Fruit fly (Drosophila melanogaster): ENCODE measurements around the gene CG7990.

Gene CG7990

dm6 chrX:19164726-19165125 is 37.1 kb downstream of the CG7990 start (continued):
- TF ChIP-seq CG1621 (tag; optimal IDR thresholded peaks at IDR 0.05) (no peak), Gug (GFP tag; IDR thresholded peaks at IDR 0.05) (no peak), Eip78C (GFP tag) (peak; percentile 80), CG8119 (GFP tag; IDR thresholded peaks at IDR 0.05) (no peak), CG7368 (GFP tag; optimal IDR thresholded peaks at IDR 0.05) (no peak), Hr39 (GFP tag; optimal IDR thresholded peaks at IDR 0.05) (peak; percentile 73), topi (GFP tag; optimal IDR thresholded peaks at IDR 0.05) (peak; percentile 62), lz (GFP tag; optimal IDR thresholded peaks at IDR 0.05) (peak; percentile 75), dsx (GFP tag; optimal IDR thresholded peaks at IDR 0.05; ENCODE audit: poor library complexity, severe bottlenecking) (no peak), Hr4 (GFP tag; optimal IDR thresholded peaks at IDR 0.05) (peak; percentile 39), CG8319 (GFP tag; optimal IDR thresholded peaks at IDR 0.05) (no peak), Hr38 (GFP tag; optimal IDR thresholded peaks at IDR 0.05) (no peak), net (GFP tag; optimal IDR thresholded peaks at IDR 0.05) (peak; percentile 22), CG6808 (GFP tag; optimal IDR thresholded peaks at IDR 0.05) (no peak), Ets96B (tag; optimal IDR thresholded peaks at IDR 0.05) (no peak), Smox (GFP tag; optimal IDR thresholded peaks at IDR 0.05) (peak; percentile 74), ss (GFP tag; optimal IDR thresholded peaks at IDR 0.05) (no peak), CG6163 (GFP tag; IDR thresholded peaks at IDR 0.05) (no peak), pdm3 (GFP tag; optimal IDR thresholded peaks at IDR 0.05) (peak; percentile 44), Lpt (GFP tag; optimal IDR thresholded peaks at IDR 0.05) (no peak)

- TF ChIP-seq Sox102F (GFP tag; optimal IDR thresholded peaks at IDR 0.05) (no peak), CG6163 (GFP tag; IDR thresholded peaks at IDR 0.05) (no peak), CG16779 (tag; optimal IDR thresholded peaks at IDR 0.05) (no peak), CG3919 (GFP tag; optimal IDR thresholded peaks at IDR 0.05) (no peak), Blimp-1 (GFP tag; optimal IDR thresholded peaks at IDR 0.05) (peak; percentile 17), Ets96B (tag; optimal IDR thresholded peaks at IDR 0.05) (no peak), CG6276 (GFP tag; optimal IDR thresholded peaks at IDR 0.05) (no peak), OdsH (GFP tag; optimal IDR thresholded peaks at IDR 0.05) (no peak)
Observed at dm6 chrX:19163446-19163845, 38.3 kb downstream of the CG7990 start.

dm6 chrX:19162249-19162914 is 39.4 kb downstream of the CG7990 start:
- TF ChIP-seq CG6163 (GFP tag; IDR thresholded peaks at IDR 0.05) (0 out of 3 replicates have a peak, but pooled peaks have one; percentile 20), CG3032 (tag; optimal IDR thresholded peaks at IDR 0.05) (peak; percentile 53), Lpt (GFP tag; optimal IDR thresholded peaks at IDR 0.05) (peak; percentile 60), Hr39 (GFP tag; optimal IDR thresholded peaks at IDR 0.05) (peak; percentile 82), CG34406 (GFP tag; optimal IDR thresholded peaks at IDR 0.05) (peak; percentile 71), esn (GFP tag; optimal IDR thresholded peaks at IDR 0.05) (peak; percentile 81), dsx (GFP tag; optimal IDR thresholded peaks at IDR 0.05; ENCODE audit: poor library complexity, severe bottlenecking) (peak; percentile 84), net (GFP tag; optimal IDR thresholded peaks at IDR 0.05) (peak; percentile 62), lz (GFP tag; optimal IDR thresholded peaks at IDR 0.05) (peak; percentile 81), Blimp-1 (GFP tag; optimal IDR thresholded peaks at IDR 0.05) (no peak), Smox (GFP tag; optimal IDR thresholded peaks at IDR 0.05) (peak; percentile 81), fkh (GFP tag; optimal IDR thresholded peaks at IDR 0.05) (no peak), Sox14 (GFP tag; optimal IDR thresholded peaks at IDR 0.05) (peak; percentile 84), CG11762 (GFP tag; optimal IDR thresholded peaks at IDR 0.05; ENCODE audit: insufficient read depth) (peak; percentile 28), cyc (GFP tag; optimal IDR thresholded peaks at IDR 0.05) (peak; percentile 59), Gug (GFP tag; IDR thresholded peaks at IDR 0.05) (peak; percentile 51), CG31627 (GFP tag; optimal IDR thresholded peaks at IDR 0.05) (peak; percentile 81), CG9139 (GFP tag; optimal IDR thresholded peaks at IDR 0.05) (no peak), Hr38 (GFP tag; optimal IDR thresholded peaks at IDR 0.05) (no peak), CG8119 (GFP tag; IDR thresholded peaks at IDR 0.05) (peak; percentile 57), Hr4 (GFP tag; optimal IDR thresholded peaks at IDR 0.05) (peak; percentile 52), Ets21C (GFP tag; optimal IDR thresholded peaks at IDR 0.05) (peak; percentile 58), vri (GFP tag; optimal IDR thresholded peaks at IDR 0.05) (peak; percentile 67), Sox15 (GFP tag; optimal IDR thresholded peaks at IDR 0.05) (peak; percentile 58), Ets96B (tag; optimal IDR thresholded peaks at IDR 0.05) (peak; percentile 66), CG8319 (GFP tag; optimal IDR thresholded peaks at IDR 0.05) (peak; percentile 6), CG11294 (GFP tag; IDR thresholded peaks at IDR 0.05) (0 out of 2 replicates have a peak, but pooled peaks have one; percentile 12), CG8632 (GFP tag; optimal IDR thresholded peaks at IDR 0.05) (peak; percentile 65), CG15336 (GFP tag; IDR thresholded peaks at IDR 0.05) (no peak; the same call in 1 of the 2 replicates), CG3919 (GFP tag; optimal IDR thresholded peaks at IDR 0.05) (peak; percentile 39), CG10669 (GFP tag; optimal IDR thresholded peaks at IDR 0.05) (peak; percentile 67), OdsH (GFP tag; optimal IDR thresholded peaks at IDR 0.05) (peak; percentile 77), fd59A (GFP tag; optimal IDR thresholded peaks at IDR 0.05) (peak; percentile 67), CG16779 (tag; optimal IDR thresholded peaks at IDR 0.05) (peak; percentile 23), CG4318 (GFP tag; optimal IDR thresholded peaks at IDR 0.05) (peak; percentile 48)
